Worm (Caenorhabditis elegans) whole organism, L3 larva: ENCODE results near the gene fnta-1.

Experiments
- ceh-16 ChIP-seq: sonication (generic microtip); optimal IDR thresholded peaks from 2 replicates; lab custom pipeline; 2017; ENCODE audit warnings: missing biosample characterization, missing genetic modification characterization
- lin-39 ChIP-seq: fragments of 150-350 bp; optimal IDR thresholded peaks from 2 replicates; lab custom pipeline; 2018; ENCODE audit warnings: missing biosample characterization, missing genetic modification reagents, missing genetic modification characterization

- TF ChIP-seq lin-39 (no peak), ceh-16 (tag; lab: Kevin White, UChicago) (no peak)
Measured at ce11 chrIV:282008-282407, 41.9 kb upstream of the fnta-1 start.
